Fruit fly (Drosophila melanogaster) whole organism, embryonic: Measurements from ENCODE around the gene CG42699.

Experiments used
- Atf6 ChIP-seq: fragments of 200-800 bp; sonication (Bioruptor generic); IDR thresholded peaks from 2 replicates; pipeline ENCODE4 v1.3.6; 2022; ENCODE audit warnings: missing biosample characterization, missing genetic modification characterization
- CG11085 ChIP-seq: fragments of 200-800 bp; sonication (Bioruptor generic); IDR thresholded peaks from 2 replicates; pipeline ENCODE4 v1.3.6; 2022; ENCODE audit warnings: missing biosample characterization, missing genetic modification characterization
- CG11723 ChIP-seq: fragments of 200-800 bp; sonication (Bioruptor generic); optimal IDR thresholded peaks from 2 replicates; lab custom pipeline; 2017; ENCODE audit warnings: missing biosample characterization, mild to moderate bottlenecking, missing genetic modification characterization
- CG12744 ChIP-seq: fragments of 200-800 bp; sonication (Bioruptor generic); optimal IDR thresholded peaks from 2 replicates; lab custom pipeline; 2016; ENCODE audit warnings: missing biosample characterization, missing genetic modification characterization
- CG13296 ChIP-seq: fragments of 200-800 bp; sonication (Bioruptor generic); optimal IDR thresholded peaks from 3 replicates; lab custom pipeline; 2018; ENCODE audit warnings: missing biosample characterization, mild to moderate bottlenecking, missing genetic modification characterization
- CG14050 ChIP-seq: fragments of 200-800 bp; sonication (Bioruptor generic); IDR thresholded peaks from 3 replicates; pipeline ENCODE4 v1.3.6; 2022; ENCODE audit warnings: missing biosample characterization, missing genetic modification characterization
- CG14441 ChIP-seq: fragments of 200-800 bp; sonication (Bioruptor generic); IDR thresholded peaks from 2 replicates; pipeline ENCODE4 v1.3.6; 2022; ENCODE audit warnings: missing biosample characterization, missing genetic modification characterization
- CG18599 ChIP-seq: fragments of 200-800 bp; sonication (Bioruptor generic); optimal IDR thresholded peaks from 3 replicates; lab custom pipeline; 2017; ENCODE audit warnings: missing biosample characterization, missing genetic modification characterization, mild to moderate bottlenecking, moderate library complexity, missing genetic modification reagents
- CG18619 ChIP-seq: fragments of 200-800 bp; sonication (Bioruptor generic); optimal IDR thresholded peaks from 3 replicates; lab custom pipeline; 2017; ENCODE audit warnings: missing biosample characterization, mild to moderate bottlenecking, missing genetic modification characterization
- CG33557 ChIP-seq: fragments of 200-800 bp; sonication (Bioruptor generic); optimal IDR thresholded peaks from 2 replicates; lab custom pipeline; 2019; ENCODE audit warnings: missing biosample characterization, mild to moderate bottlenecking, missing genetic modification characterization, moderate library complexity
- CG34224 ChIP-seq: fragments of 200-800 bp; sonication (Bioruptor generic); IDR thresholded peaks from 3 replicates; pipeline ENCODE4 v1.3.6; 2022; ENCODE audit warnings: missing biosample characterization, missing genetic modification characterization; ENCODE audit not compliant: partially characterized antibody
- CG4404 ChIP-seq: fragments of 200-800 bp; sonication (Bioruptor generic); IDR thresholded peaks from 2 replicates; pipeline ENCODE4 v1.3.6; 2022; ENCODE audit warnings: missing biosample characterization, missing genetic modification characterization
- CG4424 ChIP-seq: fragments of 200-800 bp; sonication (Bioruptor generic); optimal IDR thresholded peaks from 3 replicates; lab custom pipeline; 2016; ENCODE audit warnings: missing biosample characterization, missing genetic modification characterization
- CG6654 ChIP-seq: fragments of 200-800 bp; sonication (Bioruptor generic); optimal IDR thresholded peaks from 2 replicates; lab custom pipeline; 2017; ENCODE audit warnings: missing biosample characterization, mild to moderate bottlenecking, missing genetic modification characterization
- CG6854 ChIP-seq: fragments of 200-800 bp; sonication (Bioruptor generic); optimal IDR thresholded peaks from 3 replicates; lab custom pipeline; 2017; ENCODE audit warnings: missing biosample characterization, mild to moderate bottlenecking, missing genetic modification characterization
- CG7357 ChIP-seq: fragments of 200-800 bp; sonication (Bioruptor generic); IDR thresholded peaks from 3 replicates; pipeline ENCODE4 v1.3.6; 2022; ENCODE audit warnings: missing biosample characterization, missing genetic modification characterization
- CG7372 ChIP-seq: fragments of 200-800 bp; sonication (Bioruptor generic); IDR thresholded peaks from 2 replicates; pipeline ENCODE4 v1.3.6; 2022; ENCODE audit warnings: missing biosample characterization, missing genetic modification characterization
- CG7839 ChIP-seq: fragments of 200-800 bp; sonication (Bioruptor generic); optimal IDR thresholded peaks from 3 replicates; lab custom pipeline; 2018; ENCODE audit warnings: missing biosample characterization, mild to moderate bottlenecking, missing genetic modification characterization, moderate library complexity
- CG9876 ChIP-seq: fragments of 200-800 bp; sonication (Bioruptor generic); optimal IDR thresholded peaks from 2 replicates; lab custom pipeline; 2016; ENCODE audit warnings: missing biosample characterization, missing genetic modification characterization
- D19B ChIP-seq: fragments of 200-800 bp; sonication (Bioruptor generic); optimal IDR thresholded peaks from 2 replicates; lab custom pipeline; 2017; ENCODE audit warnings: missing biosample characterization, mild to moderate bottlenecking, missing genetic modification characterization
- Dfd ChIP-seq, 2 experiments: fragments of >200 bp; optimal IDR thresholded peaks; 2 replicates each; lab custom pipeline; 2017; ENCODE audit warnings: missing biosample characterization in 2 of 2, missing genetic modification characterization in 2 of 2
- Eip74EF ChIP-seq, 2 experiments: fragments of 200-800 bp in 1 of 2; fragments of >200 bp in 1 of 2; sonication (Bioruptor generic) in 1 of 2; optimal IDR thresholded peaks; 2 replicates each; lab custom pipeline; 2017 to 2019; ENCODE audit warnings: missing biosample characterization in 2 of 2, missing genetic modification characterization in 2 of 2, mild to moderate bottlenecking in 1 of 2, moderate library complexity in 1 of 2
- Ets65A ChIP-seq: fragments of 200-800 bp; sonication (Bioruptor generic); peaks from one replicate; lab custom pipeline; 2016; ENCODE audit warnings: missing biosample characterization, missing genetic modification characterization
- Hey ChIP-seq: fragments of 200-800 bp; sonication (Bioruptor generic); optimal IDR thresholded peaks from 3 replicates; lab custom pipeline; 2018; ENCODE audit warnings: missing biosample characterization, mild to moderate bottlenecking, missing genetic modification characterization
- Hmr ChIP-seq: fragments of 200-800 bp; sonication (Bioruptor generic); optimal IDR thresholded peaks from 3 replicates; lab custom pipeline; 2017; ENCODE audit warnings: mild to moderate bottlenecking, missing biosample characterization, missing genetic modification reagents, missing genetic modification characterization
- Mad ChIP-seq: fragments of 200-800 bp; sonication (Bioruptor generic); optimal IDR thresholded peaks from 2 replicates; lab custom pipeline; 2016; ENCODE audit warnings: missing biosample characterization, missing genetic modification characterization
- Myb ChIP-seq: fragments of 200-800 bp; sonication (Bioruptor generic); optimal IDR thresholded peaks from 2 replicates; lab custom pipeline; 2016; ENCODE audit warnings: missing biosample characterization, missing genetic modification characterization
- Nf-YA ChIP-seq: fragments of 200-800 bp; sonication (Bioruptor generic); IDR thresholded peaks from 2 replicates; pipeline ENCODE4 v1.3.6; 2022; ENCODE audit warnings: missing biosample characterization, missing genetic modification characterization
- Spps ChIP-seq: fragments of 200-800 bp; sonication (Bioruptor generic); optimal IDR thresholded peaks from 2 replicates; lab custom pipeline; 2018; ENCODE audit warnings: missing biosample characterization, mild to moderate bottlenecking, missing genetic modification characterization
- Usf ChIP-seq: fragments of 200-800 bp; sonication (Bioruptor generic); optimal IDR thresholded peaks from 2 replicates; lab custom pipeline; 2017; ENCODE audit warnings: missing genotype, missing biosample characterization, missing genetic modification characterization
- Xbp1 ChIP-seq: fragments of 200-800 bp; sonication (Bioruptor generic); optimal IDR thresholded peaks from 3 replicates; lab custom pipeline; 2016; ENCODE audit warnings: missing biosample characterization, mild to moderate bottlenecking, missing genetic modification characterization
- bbx ChIP-seq: fragments of 200-800 bp; sonication (Bioruptor generic); IDR thresholded peaks from 2 replicates; pipeline ENCODE4 v1.3.6; 2022; ENCODE audit warnings: missing biosample characterization, missing genetic modification characterization; ENCODE audit not compliant: partially characterized antibody
- bigmax ChIP-seq: fragments of 200-800 bp; sonication (Bioruptor generic); optimal IDR thresholded peaks from 2 replicates; lab custom pipeline; 2018; ENCODE audit warnings: missing biosample characterization, mild to moderate bottlenecking, missing genetic modification characterization
- btn ChIP-seq: fragments of 200-800 bp; sonication (Bioruptor generic); optimal IDR thresholded peaks from 2 replicates; lab custom pipeline; 2016; ENCODE audit warnings: missing biosample characterization, missing genetic modification characterization
- corto ChIP-seq: fragments of 200-800 bp; sonication (Bioruptor generic); optimal IDR thresholded peaks from 2 replicates; lab custom pipeline; 2016; ENCODE audit warnings: missing biosample characterization, mild to moderate bottlenecking, missing genetic modification characterization, moderate library complexity
- dmrt99B ChIP-seq: fragments of 200-800 bp; sonication (Bioruptor generic); optimal IDR thresholded peaks from 2 replicates; lab custom pipeline; 2018; ENCODE audit warnings: missing biosample characterization, mild to moderate bottlenecking, missing genetic modification characterization, moderate library complexity
- dpn ChIP-seq, 2 experiments: fragments of 200-800 bp; sonication (Bioruptor generic); optimal IDR thresholded peaks; 3 replicates each; lab custom pipeline; 2016; ENCODE audit warnings: missing biosample characterization in 2 of 2, missing genetic modification characterization in 2 of 2
- hth ChIP-seq: fragments of >200 bp; optimal IDR thresholded peaks from 2 replicates; lab custom pipeline; 2017; ENCODE audit warnings: inconsistent platforms
- jumu ChIP-seq: fragments of 200-800 bp; sonication (Bioruptor generic); optimal IDR thresholded peaks from 3 replicates; lab custom pipeline; 2016; ENCODE audit warnings: missing biosample characterization, missing genetic modification characterization
- kni ChIP-seq: fragments of 200-800 bp; sonication (Bioruptor generic); optimal IDR thresholded peaks from 3 replicates; lab custom pipeline; 2017; ENCODE audit warnings: mild to moderate bottlenecking, missing biosample characterization, missing genetic modification reagents, missing genetic modification characterization
- lab ChIP-seq: fragments of 200-800 bp; sonication (Bioruptor generic); optimal IDR thresholded peaks from 3 replicates; lab custom pipeline; 2017; ENCODE audit warnings: missing biosample characterization, missing genetic modification characterization, mild to moderate bottlenecking, moderate library complexity, missing genetic modification reagents
- nau ChIP-seq: fragments of 200-800 bp; sonication (Bioruptor generic); optimal IDR thresholded peaks from 3 replicates; lab custom pipeline; 2017; ENCODE audit warnings: missing biosample characterization, mild to moderate bottlenecking, missing genetic modification characterization, missing genetic modification reagents
- prd ChIP-seq, 3 experiments: fragments of >200 bp in 2 of 3; fragments of 200-800 bp in 1 of 3; sonication (Bioruptor generic) in 1 of 3; optimal IDR thresholded peaks in 2 of 3; IDR thresholded peaks in 1 of 3; 2 replicates in 2 of 3; 3 replicates in 1 of 3; pipeline versions ENCODE4 v1.3.6 to Lab custom; 2017 to 2022; ENCODE audit warnings: missing biosample characterization in 1 of 3, missing genetic modification characterization in 1 of 3
- sisA ChIP-seq: fragments of 200-800 bp; sonication (Bioruptor generic); IDR thresholded peaks from 2 replicates; pipeline ENCODE4 v1.3.6; 2022; ENCODE audit warnings: missing biosample characterization, missing genetic modification characterization
- tap ChIP-seq: fragments of 200-800 bp; optimal IDR thresholded peaks from 3 replicates; lab custom pipeline; 2019; ENCODE audit warnings: missing biosample characterization, mild to moderate bottlenecking, missing genetic modification characterization, moderate library complexity
- tgo ChIP-seq: fragments of 200-800 bp; sonication (Bioruptor generic); IDR thresholded peaks from 3 replicates; pipeline ENCODE4 v1.3.6; 2022; ENCODE audit warnings: missing biosample characterization, missing genetic modification characterization
- wek ChIP-seq: fragments of 200-800 bp; sonication (Bioruptor generic); optimal IDR thresholded peaks from 3 replicates; lab custom pipeline; 2018; ENCODE audit warnings: missing biosample characterization, mild to moderate bottlenecking, missing genetic modification characterization, moderate library complexity
- zen ChIP-seq: fragments of 200-800 bp; sonication (Bioruptor generic); optimal IDR thresholded peaks from 3 replicates; lab custom pipeline; 2018; ENCODE audit warnings: missing biosample characterization, mild to moderate bottlenecking, missing genetic modification characterization, moderate library complexity
- zen2 ChIP-seq: fragments of 200-800 bp; sonication (Bioruptor generic); IDR thresholded peaks from 3 replicates; pipeline ENCODE4 v1.3.6; 2022; ENCODE audit warnings: missing biosample characterization, missing genetic modification characterization; ENCODE audit not compliant: partially characterized antibody

CG42699 gene

DNA sequence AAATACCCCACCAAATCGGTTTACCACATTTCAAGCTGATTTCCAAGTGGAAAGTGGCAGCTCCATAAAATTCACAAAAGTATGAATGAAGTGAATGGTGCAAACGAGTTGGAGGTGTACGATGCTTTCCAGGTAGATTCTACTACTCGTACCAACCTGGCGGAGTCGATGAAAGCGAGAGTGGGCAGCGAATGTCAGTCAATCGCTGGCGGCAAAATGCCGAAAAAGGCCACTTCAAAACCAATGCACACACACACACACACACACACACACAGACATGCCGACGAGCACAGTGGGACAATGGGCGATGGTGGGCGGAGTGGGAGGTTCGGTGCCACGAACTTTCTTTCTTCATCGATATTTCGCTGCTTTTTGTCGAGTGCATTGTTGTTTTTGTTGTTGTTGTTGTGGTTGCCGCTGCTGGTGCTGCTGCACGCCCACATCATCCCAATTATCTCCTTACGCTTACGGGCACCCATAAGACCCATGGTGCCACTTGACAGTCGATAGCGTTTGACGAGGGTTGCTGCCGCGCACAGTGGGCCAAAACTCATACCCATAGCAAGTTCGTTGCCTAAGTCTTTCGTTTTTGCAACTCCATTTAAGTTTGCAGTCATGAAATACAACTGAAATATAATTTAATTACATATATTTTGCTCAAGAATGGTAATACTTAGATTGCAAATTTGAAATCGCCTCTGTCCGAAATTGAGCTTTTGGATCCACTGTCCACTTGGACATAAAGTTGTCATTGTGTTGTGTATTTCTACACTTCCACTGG is 19.1 kb downstream of the CG42699 start (continued):
- TF ChIP-seq CG14441 (GFP tag; lab: Robert Waterston, UW) (no peak), Xbp1 (peak; percentile 33), CG7839 (peak; percentile 62), Hey (tag; lab: Kevin White, UChicago) (no peak), Nf-YA (no peak), lab (peak; percentile 34), CG7357 (GFP tag; lab: Robert Waterston, UW) (no peak), bbx (GFP tag; lab: Robert Waterston, UW) (no peak), CG12744 (GFP tag; lab: Kevin White, UChicago) (no peak), CG33557 (no peak), CG7372 (GFP tag; lab: Robert Waterston, UW) (no peak), dpn (GFP tag; optimal IDR thresholded peaks at IDR 0.05; lab: Kevin White, UChicago) (peak in 1 of 2 experiments; percentile 24), CG9876 (GFP tag; lab: Kevin White, UChicago) (no peak), CG6854 (GFP tag; lab: Kevin White, UChicago) (no peak), wek (GFP tag; lab: Kevin White, UChicago) (no peak), Eip74EF (GFP tag; optimal IDR thresholded peaks at IDR 0.05; lab: Kevin White, UChicago) (peak in 1 of 2 experiments; percentile 13), CG34224 (no peak), jumu (no peak), Myb (GFP tag; lab: Kevin White, UChicago) (no peak), hth (lab: Kevin White, UChicago) (no peak), zen2 (GFP tag; lab: Robert Waterston, UW) (no peak), tap (peak; percentile 1), corto (GFP tag; lab: Kevin White, UChicago) (no peak), Dfd (GFP tag; optimal IDR thresholded peaks at IDR 0.05; lab: Kevin White, UChicago) (no peak), tgo (GFP tag; lab: Robert Waterston, UW) (peak; percentile 35; the same call in 1 of the 3 replicates), CG4404 (GFP tag; lab: Robert Waterston, UW) (no peak), bigmax (GFP tag; lab: Kevin White, UChicago) (no peak), dmrt99B (tag; lab: Kevin White, UChicago) (peak; percentile 76), kni (GFP tag; lab: Kevin White, UChicago) (peak; percentile 8), D19B (no peak), CG11723 (GFP tag; lab: Kevin White, UChicago) (no peak), Spps (tag; lab: Kevin White, UChicago) (no peak), Usf (no peak), Atf6 (GFP tag; lab: Robert Waterston, UW) (no peak), nau (no peak), CG13296 (no peak), CG18599 (GFP tag; lab: Kevin White, UChicago) (peak; percentile 15), btn (GFP tag; lab: Kevin White, UChicago) (no peak), Ets65A (GFP tag; lab: Kevin White, UChicago) (no peak), zen (no peak), CG18619 (GFP tag; lab: Kevin White, UChicago) (no peak), CG14050 (GFP tag; lab: Robert Waterston, UW) (no peak), CG4424 (GFP tag; lab: Kevin White, UChicago) (peak; percentile 17), sisA (peak; percentile 49), CG6654 (GFP tag; lab: Kevin White, UChicago) (no peak), Mad (GFP tag; lab: Kevin White, UChicago) (no peak), prd (optimal IDR thresholded peaks at IDR 0.05; lab: Kevin White, UChicago) (no peak), prd (GFP tag; IDR thresholded peaks at IDR 0.05; lab: Robert Waterston, UW) (peak; percentile 55; the same call in 2 of the 3 replicates), CG11085 (GFP tag; lab: Robert Waterston, UW) (no peak), Hmr (GFP tag; lab: Kevin White, UChicago) (no peak)
